Worm (Caenorhabditis elegans) whole organism, L4 larva: ENCODE data around the gene adm-4.

ENCODE experiments used
- F37D6.2 ChIP-seq: sonication (generic microtip); optimal IDR thresholded peaks from 2 replicates; lab custom pipeline; 2016; ENCODE audit warnings: mild to moderate bottlenecking, missing genetic modification characterization, missing compliant biosample characterization
- F44E2.7 ChIP-seq: fragments of 200-800 bp; sonication (Bioruptor generic); IDR thresholded peaks from 2 replicates; pipeline ENCODE4 v2.1.2; 2022; ENCODE audit warnings: missing genetic modification characterization, missing compliant biosample characterization
- F49E8.2 ChIP-seq: sonication (generic microtip); optimal IDR thresholded peaks from 2 replicates; lab custom pipeline; 2016; ENCODE audit warnings: missing compliant biosample characterization, mild to moderate bottlenecking, missing genetic modification characterization, borderline replicate concordance
- ZK546.5 ChIP-seq, 2 experiments: sonication (generic microtip); optimal IDR thresholded peaks; 2 replicates each; lab custom pipeline; 2017; ENCODE audit warnings: missing biosample characterization in 2 of 2, missing genetic modification characterization in 2 of 2
- aha-1 ChIP-seq: fragments of 150-350 bp; peaks from one replicate; lab custom pipeline; 2014; ENCODE audit warnings: missing biosample characterization, missing genetic modification characterization
- arid-1 ChIP-seq: fragments of 200-800 bp; sonication (Bioruptor generic); conservative IDR thresholded peaks from 2 replicates; pipeline ENCODE4 v1.3.6; 2022; ENCODE audit warnings: missing genetic modification reagents, missing genetic modification characterization, missing compliant biosample characterization
- ceh-82 ChIP-seq: sonication (generic microtip); optimal IDR thresholded peaks from 2 replicates; lab custom pipeline; 2017; ENCODE audit warnings: missing biosample characterization, missing genetic modification characterization
- ctbp-1 ChIP-seq: fragments of 200-800 bp; sonication (Bioruptor generic); IDR thresholded peaks from 2 replicates; pipeline ENCODE4 v1.3.6; 2022; ENCODE audit warnings: missing genetic modification reagents, missing genetic modification characterization, missing compliant biosample characterization
- daf-16 ChIP-seq, 3 experiments: sonication (generic microtip); optimal IDR thresholded peaks; 2 replicates each; lab custom pipeline; 2016 to 2017; ENCODE audit warnings: missing genetic modification characterization in 3 of 3, missing genetic modification reagents in 3 of 3, mild to moderate bottlenecking in 2 of 3, missing compliant biosample characterization in 2 of 3, missing biosample characterization in 1 of 3, moderate library complexity in 1 of 3
- daf-19 ChIP-seq: fragments of 200-800 bp; sonication (Bioruptor generic); conservative IDR thresholded peaks from 2 replicates; pipeline ENCODE4 v1.3.6; 2022; ENCODE audit warnings: missing genetic modification characterization, missing compliant biosample characterization
- dmd-8 ChIP-seq: fragments of 200-800 bp; sonication (Bioruptor generic); IDR thresholded peaks from 2 replicates; pipeline ENCODE4 v1.3.6; 2022; ENCODE audit warnings: missing genetic modification characterization, missing compliant biosample characterization
- dpl-1 ChIP-seq: fragments of 150-350 bp; optimal IDR thresholded peaks from 2 replicates; lab custom pipeline; 2014; ENCODE audit warnings: missing biosample characterization, missing genetic modification reagents, missing genetic modification characterization
- fkh-10 ChIP-seq: fragments of 150-350 bp; optimal IDR thresholded peaks from 2 replicates; lab custom pipeline; 2014; ENCODE audit warnings: missing biosample characterization, missing genetic modification reagents, missing genetic modification characterization
- gei-8 ChIP-seq: fragments of 200-800 bp; sonication (Bioruptor generic); optimal IDR thresholded peaks from 2 replicates; lab custom pipeline; 2018; ENCODE audit warnings: mild to moderate bottlenecking, missing genetic modification characterization, missing compliant biosample characterization
- hlh-11 ChIP-seq: fragments of 200-800 bp; sonication (Bioruptor generic); optimal IDR thresholded peaks from 2 replicates; lab custom pipeline; 2018; ENCODE audit warnings: mild to moderate bottlenecking, missing genetic modification characterization, missing compliant biosample characterization
- hlh-30 ChIP-seq: sonication (generic microtip); optimal IDR thresholded peaks from 2 replicates; lab custom pipeline; 2017; ENCODE audit warnings: antibody characterized with exemption, mild to moderate bottlenecking, missing genetic modification characterization, missing compliant biosample characterization; ENCODE audit not compliant: insufficient read depth
- hmg-1.1 ChIP-seq: fragments of 200-800 bp; sonication (Bioruptor generic); IDR thresholded peaks from 2 replicates; pipeline ENCODE4 v1.3.6; 2022; ENCODE audit warnings: missing genetic modification reagents, missing genetic modification characterization, missing compliant biosample characterization
- lin-1 ChIP-seq: fragments of 200-800 bp; sonication (Bioruptor generic); IDR thresholded peaks from 2 replicates; pipeline ENCODE4 v1.3.6; 2022; ENCODE audit warnings: missing genetic modification reagents, missing genetic modification characterization, missing compliant biosample characterization
- lin-39 ChIP-seq: fragments of 150-350 bp; optimal IDR thresholded peaks from 2 replicates; lab custom pipeline; 2014; ENCODE audit warnings: missing biosample characterization, missing genetic modification reagents, missing genetic modification characterization
- lsy-2 ChIP-seq, 2 experiments: fragments of 150-350 bp in 1 of 2; sonication (generic microtip) in 1 of 2; optimal IDR thresholded peaks; 2 replicates each; lab custom pipeline; 2014 to 2017; ENCODE audit warnings: missing biosample characterization in 2 of 2, missing genetic modification characterization in 2 of 2
- madf-9 ChIP-seq: fragments of 200-800 bp; sonication (Bioruptor generic); conservative IDR thresholded peaks from 2 replicates; pipeline ENCODE4 v1.3.6; 2022; ENCODE audit warnings: missing genetic modification reagents, missing genetic modification characterization, missing compliant biosample characterization
- mdl-1 ChIP-seq, 2 experiments: fragments of 150-350 bp in 1 of 2; sonication (generic microtip) in 1 of 2; optimal IDR thresholded peaks; 2 replicates each; lab custom pipeline; 2014 to 2017; ENCODE audit warnings: missing biosample characterization in 2 of 2, missing genetic modification characterization in 2 of 2
- mep-1 ChIP-seq: fragments of 150-350 bp; sonication (generic microtip); optimal IDR thresholded peaks from 3 replicates; lab custom pipeline; 2014; ENCODE audit warnings: missing biosample characterization, missing genetic modification characterization
- mxl-2 ChIP-seq: fragments of 200-800 bp; sonication (Bioruptor generic); conservative IDR thresholded peaks from 2 replicates; pipeline ENCODE4 v1.3.6; 2022; ENCODE audit warnings: missing genetic modification reagents, missing genetic modification characterization, missing compliant biosample characterization
- mxl-3 ChIP-seq: fragments of 200-800 bp; sonication (Bioruptor generic); optimal IDR thresholded peaks from 2 replicates; lab custom pipeline; 2018; ENCODE audit warnings: mild to moderate bottlenecking, missing genetic modification characterization, missing compliant biosample characterization
- nhr-11 ChIP-seq: fragments of 150-350 bp; optimal IDR thresholded peaks from 2 replicates; lab custom pipeline; 2014; ENCODE audit warnings: missing biosample characterization, missing genetic modification characterization
- nhr-42 ChIP-seq: fragments of 200-800 bp; sonication (Bioruptor generic); IDR thresholded peaks from 2 replicates; pipeline ENCODE4 v1.3.6; 2022; ENCODE audit warnings: missing genetic modification characterization, missing compliant biosample characterization
- rbr-2 ChIP-seq: sonication (generic microtip); optimal IDR thresholded peaks from 2 replicates; lab custom pipeline; 2016; ENCODE audit warnings: missing genotype, missing genetic modification characterization, missing compliant biosample characterization
- saeg-2 ChIP-seq: fragments of 200-800 bp; sonication (Bioruptor generic); IDR thresholded peaks from 2 replicates; pipeline ENCODE4 v1.3.6; 2022; ENCODE audit warnings: missing genetic modification reagents, missing genetic modification characterization, missing compliant biosample characterization
- snpc-4 ChIP-seq: fragments of 150-350 bp; optimal IDR thresholded peaks from 2 replicates; lab custom pipeline; 2014; ENCODE audit warnings: missing biosample characterization, missing genetic modification characterization
- spr-1 ChIP-seq: sonication (generic microtip); optimal IDR thresholded peaks from 2 replicates; lab custom pipeline; 2016; ENCODE audit warnings: mild to moderate bottlenecking, missing genetic modification characterization, missing compliant biosample characterization
- unc-39 ChIP-seq: sonication (generic microtip); optimal IDR thresholded peaks from 2 replicates; lab custom pipeline; 2017; ENCODE audit warnings: missing biosample characterization, missing genetic modification characterization
- unc-62 ChIP-seq, 3 experiments: fragments of 150-350 bp in 1 of 3; sonication (generic microtip); optimal IDR thresholded peaks in 2 of 3; peaks in 1 of 3; 1 replicate in 1 of 3; 2 replicates in 2 of 3; lab custom pipeline; 2014 to 2017; ENCODE audit warnings: missing biosample characterization in 3 of 3, missing genetic modification characterization in 3 of 3, missing genetic modification reagents in 3 of 3, missing genotype in 1 of 3
- zfp-2 ChIP-seq: sonication (generic microtip); optimal IDR thresholded peaks from 2 replicates; lab custom pipeline; 2016; ENCODE audit warnings: mild to moderate bottlenecking, missing genetic modification characterization, missing compliant biosample characterization
- zip-11 ChIP-seq: fragments of 200-800 bp; sonication (Bioruptor generic); IDR thresholded peaks from 2 replicates; pipeline ENCODE4 v1.3.6; 2022; ENCODE audit warnings: missing genetic modification characterization, missing compliant biosample characterization
- ztf-7 ChIP-seq: fragments of 150-350 bp; optimal IDR thresholded peaks from 2 replicates; lab custom pipeline; 2014; ENCODE audit warnings: missing biosample characterization, missing genetic modification characterization

adm-4 gene

ce11 chrX:7793377-7794041 lies 4.6 kb downstream of the adm-4 start, which contains the start of gene ZK154.6 (continued):
- TF ChIP-seq unc-62 (GFP tag; optimal IDR thresholded peaks at IDR 0.05 in 1 of 2; lab: Kevin White, UChicago) (peak in 1 of 2 experiments; percentile 54), unc-62 (tag; optimal IDR thresholded peaks at IDR 0.05; lab: Kevin White, UChicago) (no peak), spr-1 (tag; lab: Kevin White, UChicago) (no peak), zip-11 (GFP tag; lab: Robert Waterston, UW) (no peak), arid-1 (GFP tag; lab: Robert Waterston, UW) (no peak), saeg-2 (no peak), ztf-7 (tag; lab: Kevin White, UChicago) (no peak), dmd-8 (GFP tag; lab: Robert Waterston, UW) (no peak), nhr-42 (no peak), zfp-2 (tag; lab: Kevin White, UChicago) (no peak), mxl-2 (GFP tag; lab: Robert Waterston, UW) (no peak), lsy-2 (tag; optimal IDR thresholded peaks at IDR 0.05; lab: Kevin White, UChicago) (peak in 1 of 2 experiments; percentile 39), ceh-82 (no peak)

ce11 chrX:7791802-7792201 lies 6.3 kb downstream of the adm-4 start:
- no peak for TF ChIP-seq daf-16 (GFP tag; optimal IDR thresholded peaks at IDR 0.05; lab: Kevin White, UChicago)
- TF ChIP-seq daf-16 (tag; optimal IDR thresholded peaks at IDR 0.05; lab: Kevin White, UChicago) = peak; percentile 79
- TF ChIP-seq lin-1 (GFP tag; lab: Robert Waterston, UW) = no peak
- TF ChIP-seq ctbp-1 (GFP tag; lab: Robert Waterston, UW) = 0 out of 2 replicates have a peak, but pooled peaks have one; percentile 17
- peak; percentile 64 for TF ChIP-seq rbr-2 (tag; lab: Kevin White, UChicago)
- peak; percentile 76 for TF ChIP-seq nhr-11 (tag; lab: Kevin White, UChicago)
- TF ChIP-seq hmg-1.1 (GFP tag; lab: Robert Waterston, UW) = peak; percentile 41; the same call in 1 of the 2 replicates
- TF ChIP-seq lin-39 (tag; lab: Kevin White, UChicago) = no peak
- peak; percentile 52 for TF ChIP-seq mep-1 (tag; lab: Kevin White, UChicago)
- no peak for TF ChIP-seq unc-39 (tag; lab: Kevin White, UChicago)
- TF ChIP-seq ZK546.5 (tag; optimal IDR thresholded peaks at IDR 0.05; lab: Kevin White, UChicago) = no peak
- TF ChIP-seq hlh-11 (tag; lab: Kevin White, UChicago) = peak; percentile 33
- no peak for TF ChIP-seq saeg-2
- TF ChIP-seq madf-9 (GFP tag; lab: Robert Waterston, UW) = no peak
- no peak for TF ChIP-seq snpc-4 (tag; lab: Kevin White, UChicago)
- peak; percentile 38 for TF ChIP-seq hlh-30 (tag; lab: Kevin White, UChicago)
- peak; percentile 58 for TF ChIP-seq F37D6.2 (tag; lab: Kevin White, UChicago)
- TF ChIP-seq mdl-1 (tag; optimal IDR thresholded peaks at IDR 0.05; lab: Kevin White, UChicago) = peak in 1 of 2 experiments; percentile 55
- 0 out of 2 replicates have a peak, but pooled peaks have one; percentile 21 for TF ChIP-seq daf-19 (GFP tag; lab: Robert Waterston, UW)
- peak; percentile 39 for TF ChIP-seq mxl-3 (GFP tag; lab: Kevin White, UChicago)
- TF ChIP-seq dpl-1 (GFP tag; lab: Kevin White, UChicago) = peak; percentile 8
- TF ChIP-seq F49E8.2 = no peak
- TF ChIP-seq fkh-10 (GFP tag; lab: Kevin White, UChicago) = peak; percentile 38
- peak; percentile 51 for TF ChIP-seq aha-1 (tag; lab: Kevin White, UChicago)
- peak in 1 of 2 experiments; percentile 60 for TF ChIP-seq lsy-2 (tag; optimal IDR thresholded peaks at IDR 0.05; lab: Kevin White, UChicago)
- TF ChIP-seq unc-62 (GFP tag; optimal IDR thresholded peaks at IDR 0.05 in 1 of 2; lab: Kevin White, UChicago) = peak in 1 of 2 experiments; percentile 96
- no peak for TF ChIP-seq unc-62 (tag; optimal IDR thresholded peaks at IDR 0.05; lab: Kevin White, UChicago)
- no peak for TF ChIP-seq F44E2.7
- TF ChIP-seq gei-8 (GFP tag; lab: Kevin White, UChicago) = no peak
